Worm (Caenorhabditis elegans) whole organism, L4 larva: ENCODE data around the gene gem-1.
A peak's percentile ranks its signal among the peaks of the same experiment; 100 is the strongest.

Experiments
- F10B5.3 ChIP-seq: sonication (generic microtip); optimal IDR thresholded peaks from 2 replicates; lab custom pipeline; 2016; ENCODE audit warnings: mild to moderate bottlenecking, missing genetic modification characterization, missing compliant biosample characterization
- F37D6.2 ChIP-seq: sonication (generic microtip); optimal IDR thresholded peaks from 2 replicates; lab custom pipeline; 2016; ENCODE audit warnings: mild to moderate bottlenecking, missing genetic modification characterization, missing compliant biosample characterization
- R02D3.7 ChIP-seq: fragments of 150-350 bp; sonication (generic microtip); optimal IDR thresholded peaks from 3 replicates; lab custom pipeline; 2014; ENCODE audit warnings: missing biosample characterization, missing genetic modification characterization
- Y105C5A.15 ChIP-seq: fragments of 200-800 bp; sonication (Bioruptor generic); IDR thresholded peaks from 2 replicates; pipeline ENCODE4 v1.3.6; 2022; ENCODE audit warnings: missing genetic modification characterization, missing compliant biosample characterization
- Y48G9A.11 ChIP-seq: fragments of 200-800 bp; sonication (Bioruptor generic); IDR thresholded peaks from 2 replicates; pipeline ENCODE4 v1.3.6; 2022; ENCODE audit warnings: missing genetic modification reagents, missing genetic modification characterization, missing compliant biosample characterization
- ZK337.2 ChIP-seq: fragments of 200-800 bp; sonication (Bioruptor generic); IDR thresholded peaks from 2 replicates; pipeline ENCODE4 v1.3.6; 2022; ENCODE audit warnings: missing genetic modification reagents, missing genetic modification characterization, missing compliant biosample characterization
- aha-1 ChIP-seq: fragments of 150-350 bp; peaks from one replicate; lab custom pipeline; 2014; ENCODE audit warnings: missing biosample characterization, missing genetic modification characterization
- arid-1 ChIP-seq: fragments of 200-800 bp; sonication (Bioruptor generic); conservative IDR thresholded peaks from 2 replicates; pipeline ENCODE4 v1.3.6; 2022; ENCODE audit warnings: missing genetic modification reagents, missing genetic modification characterization, missing compliant biosample characterization
- ceh-28 ChIP-seq: fragments of 150-350 bp; optimal IDR thresholded peaks from 2 replicates; lab custom pipeline; 2014; ENCODE audit warnings: missing biosample characterization, missing genetic modification reagents, missing genetic modification characterization
- ceh-32 ChIP-seq: sonication (generic microtip); optimal IDR thresholded peaks from 2 replicates; lab custom pipeline; 2016; ENCODE audit warnings: mild to moderate bottlenecking, missing genetic modification characterization, missing compliant biosample characterization; ENCODE audit not compliant: poor library complexity
- ceh-62 ChIP-seq: sonication (generic microtip); optimal IDR thresholded peaks from 2 replicates; lab custom pipeline; 2017; ENCODE audit warnings: missing biosample characterization, missing genetic modification characterization
- ceh-82 ChIP-seq: sonication (generic microtip); optimal IDR thresholded peaks from 2 replicates; lab custom pipeline; 2017; ENCODE audit warnings: missing biosample characterization, missing genetic modification characterization
- daf-16 ChIP-seq, 3 experiments: sonication (generic microtip); optimal IDR thresholded peaks; 2 replicates each; lab custom pipeline; 2016 to 2017; ENCODE audit warnings: missing genetic modification characterization in 3 of 3, missing genetic modification reagents in 3 of 3, mild to moderate bottlenecking in 2 of 3, missing compliant biosample characterization in 2 of 3, missing biosample characterization in 1 of 3, moderate library complexity in 1 of 3
- dmd-6 ChIP-seq: fragments of 200-800 bp; sonication (Bioruptor generic); IDR thresholded peaks from 2 replicates; pipeline ENCODE4 v1.3.6; 2022; ENCODE audit warnings: missing genetic modification reagents, missing genetic modification characterization, missing compliant biosample characterization
- duxl-1 ChIP-seq: sonication (generic microtip); optimal IDR thresholded peaks from 2 replicates; lab custom pipeline; 2016; ENCODE audit warnings: mild to moderate bottlenecking, missing genetic modification characterization, moderate library complexity, missing compliant biosample characterization; ENCODE audit not compliant: poor library complexity
- fkh-10 ChIP-seq: fragments of 150-350 bp; optimal IDR thresholded peaks from 2 replicates; lab custom pipeline; 2014; ENCODE audit warnings: missing biosample characterization, missing genetic modification reagents, missing genetic modification characterization
- fos-1 ChIP-seq: fragments of 150-350 bp; optimal IDR thresholded peaks from 2 replicates; lab custom pipeline; 2014; ENCODE audit warnings: missing biosample characterization, missing genetic modification characterization
- hlh-11 ChIP-seq: fragments of 200-800 bp; sonication (Bioruptor generic); optimal IDR thresholded peaks from 2 replicates; lab custom pipeline; 2018; ENCODE audit warnings: mild to moderate bottlenecking, missing genetic modification characterization, missing compliant biosample characterization
- hlh-30 ChIP-seq: sonication (generic microtip); optimal IDR thresholded peaks from 2 replicates; lab custom pipeline; 2017; ENCODE audit warnings: antibody characterized with exemption, mild to moderate bottlenecking, missing genetic modification characterization, missing compliant biosample characterization; ENCODE audit not compliant: insufficient read depth
- hmg-1.1 ChIP-seq: fragments of 200-800 bp; sonication (Bioruptor generic); IDR thresholded peaks from 2 replicates; pipeline ENCODE4 v1.3.6; 2022; ENCODE audit warnings: missing genetic modification reagents, missing genetic modification characterization, missing compliant biosample characterization
- jun-1 ChIP-seq: fragments of 150-350 bp; optimal IDR thresholded peaks from 2 replicates; lab custom pipeline; 2014; ENCODE audit warnings: missing biosample characterization, missing genetic modification reagents, missing genetic modification characterization
- lin-29 ChIP-seq: fragments of 200-800 bp; sonication (Bioruptor generic); IDR thresholded peaks from 2 replicates; pipeline ENCODE4 v1.3.6; 2022; ENCODE audit warnings: missing genetic modification reagents, missing genetic modification characterization, missing compliant biosample characterization
- lin-38 ChIP-seq: fragments of 200-800 bp; sonication (Bioruptor generic); IDR thresholded peaks from 2 replicates; pipeline ENCODE4 v1.3.6; 2022; ENCODE audit warnings: missing genetic modification reagents, missing genetic modification characterization, missing compliant biosample characterization
- lsy-2 ChIP-seq, 2 experiments: fragments of 150-350 bp in 1 of 2; sonication (generic microtip) in 1 of 2; optimal IDR thresholded peaks; 2 replicates each; lab custom pipeline; 2014 to 2017; ENCODE audit warnings: missing biosample characterization in 2 of 2, missing genetic modification characterization in 2 of 2
- madf-5 ChIP-seq, 2 experiments: fragments of 200-800 bp; sonication (Bioruptor generic); IDR thresholded peaks; 2 replicates each; pipeline ENCODE4 v1.3.6; 2022; ENCODE audit warnings: missing compliant biosample characterization in 2 of 2, missing genetic modification characterization in 2 of 2
- mdl-1 ChIP-seq, 2 experiments: fragments of 150-350 bp in 1 of 2; sonication (generic microtip) in 1 of 2; optimal IDR thresholded peaks; 2 replicates each; lab custom pipeline; 2014 to 2017; ENCODE audit warnings: missing biosample characterization in 2 of 2, missing genetic modification characterization in 2 of 2
- mdt-29 ChIP-seq: fragments of 200-800 bp; sonication (Bioruptor generic); IDR thresholded peaks from 2 replicates; pipeline ENCODE4 v1.3.6; 2022; ENCODE audit warnings: missing genetic modification reagents, missing genetic modification characterization, missing compliant biosample characterization
- mxl-2 ChIP-seq: fragments of 200-800 bp; sonication (Bioruptor generic); conservative IDR thresholded peaks from 2 replicates; pipeline ENCODE4 v1.3.6; 2022; ENCODE audit warnings: missing genetic modification reagents, missing genetic modification characterization, missing compliant biosample characterization
- mxl-3 ChIP-seq: fragments of 200-800 bp; sonication (Bioruptor generic); optimal IDR thresholded peaks from 2 replicates; lab custom pipeline; 2018; ENCODE audit warnings: mild to moderate bottlenecking, missing genetic modification characterization, missing compliant biosample characterization
- nhr-11 ChIP-seq: fragments of 150-350 bp; optimal IDR thresholded peaks from 2 replicates; lab custom pipeline; 2014; ENCODE audit warnings: missing biosample characterization, missing genetic modification characterization
- nhr-25 ChIP-seq: sonication (generic microtip); optimal IDR thresholded peaks from 2 replicates; lab custom pipeline; 2017; ENCODE audit warnings: missing genetic modification characterization, mild to moderate bottlenecking, missing compliant biosample characterization, antibody characterized with exemption, moderate library complexity, borderline replicate concordance; ENCODE audit not compliant: insufficient read depth
- nhr-28 ChIP-seq: fragments of 150-350 bp; optimal IDR thresholded peaks from 2 replicates; lab custom pipeline; 2014; ENCODE audit warnings: missing biosample characterization, missing genetic modification characterization
- nhr-41 ChIP-seq: fragments of 200-800 bp; sonication (Bioruptor generic); IDR thresholded peaks from 2 replicates; pipeline ENCODE4 v1.3.6; 2022; ENCODE audit warnings: missing genetic modification reagents, missing genetic modification characterization, missing compliant biosample characterization
- nhr-42 ChIP-seq: fragments of 200-800 bp; sonication (Bioruptor generic); IDR thresholded peaks from 2 replicates; pipeline ENCODE4 v1.3.6; 2022; ENCODE audit warnings: missing genetic modification characterization, missing compliant biosample characterization
- nhr-48 ChIP-seq: sonication (generic microtip); optimal IDR thresholded peaks from 2 replicates; lab custom pipeline; 2016; ENCODE audit warnings: mild to moderate bottlenecking, missing genetic modification characterization, missing compliant biosample characterization
- nhr-76 ChIP-seq: fragments of 150-350 bp; optimal IDR thresholded peaks from 2 replicates; lab custom pipeline; 2014; ENCODE audit warnings: missing biosample characterization, missing genetic modification characterization
- php-3 ChIP-seq: fragments of 200-800 bp; sonication (Bioruptor generic); IDR thresholded peaks from 2 replicates; pipeline ENCODE4 v1.3.6; 2022; ENCODE audit warnings: missing genetic modification reagents, missing genetic modification characterization, missing compliant biosample characterization
- pqm-1 ChIP-seq: sonication (generic microtip); optimal IDR thresholded peaks from 2 replicates; lab custom pipeline; 2017; ENCODE audit warnings: missing biosample characterization, missing genetic modification characterization
- rbr-2 ChIP-seq: sonication (generic microtip); optimal IDR thresholded peaks from 2 replicates; lab custom pipeline; 2016; ENCODE audit warnings: missing genotype, missing genetic modification characterization, missing compliant biosample characterization
- set-16 ChIP-seq: fragments of 200-800 bp; sonication (Bioruptor generic); IDR thresholded peaks from 2 replicates; pipeline ENCODE4 v1.3.6; 2022; ENCODE audit warnings: missing genetic modification reagents, missing genetic modification characterization, missing compliant biosample characterization
- skn-1 ChIP-seq: fragments of 150-350 bp; optimal IDR thresholded peaks from 2 replicates; lab custom pipeline; 2014; ENCODE audit warnings: missing biosample characterization, missing genetic modification characterization
- snpc-1.2 ChIP-seq: fragments of 200-800 bp; sonication (Bioruptor generic); IDR thresholded peaks from 2 replicates; pipeline ENCODE4 v1.3.6; 2022; ENCODE audit warnings: missing genetic modification reagents, missing genetic modification characterization, missing compliant biosample characterization
- snpc-4 ChIP-seq: fragments of 150-350 bp; optimal IDR thresholded peaks from 2 replicates; lab custom pipeline; 2014; ENCODE audit warnings: missing biosample characterization, missing genetic modification characterization
- tra-1 ChIP-seq: fragments of 200-800 bp; sonication (Bioruptor generic); IDR thresholded peaks from 2 replicates; pipeline ENCODE4 v1.3.6; 2022; ENCODE audit warnings: missing genetic modification reagents, missing genetic modification characterization, missing compliant biosample characterization
- unc-130 ChIP-seq: sonication (generic microtip); optimal IDR thresholded peaks from 2 replicates; lab custom pipeline; 2016; ENCODE audit warnings: missing genetic modification reagents, missing genetic modification characterization, missing compliant biosample characterization
- unc-39 ChIP-seq: sonication (generic microtip); optimal IDR thresholded peaks from 2 replicates; lab custom pipeline; 2017; ENCODE audit warnings: missing biosample characterization, missing genetic modification characterization
- vab-7 ChIP-seq: fragments of 200-800 bp; sonication (Bioruptor generic); IDR thresholded peaks from 2 replicates; pipeline ENCODE4 v1.3.6; 2022; ENCODE audit warnings: missing genetic modification reagents, missing genetic modification characterization, missing compliant biosample characterization
- zfp-2 ChIP-seq: sonication (generic microtip); optimal IDR thresholded peaks from 2 replicates; lab custom pipeline; 2016; ENCODE audit warnings: mild to moderate bottlenecking, missing genetic modification characterization, missing compliant biosample characterization
- zfp-3 ChIP-seq: fragments of 200-800 bp; sonication (Bioruptor generic); conservative IDR thresholded peaks from 2 replicates; pipeline ENCODE4 v1.3.6; 2022; ENCODE audit warnings: missing genetic modification reagents, missing genetic modification characterization, missing compliant biosample characterization
- zip-11 ChIP-seq: fragments of 200-800 bp; sonication (Bioruptor generic); IDR thresholded peaks from 2 replicates; pipeline ENCODE4 v1.3.6; 2022; ENCODE audit warnings: missing genetic modification characterization, missing compliant biosample characterization
- zip-2 ChIP-seq: fragments of 150-350 bp; optimal IDR thresholded peaks from 2 replicates; lab custom pipeline; 2014; ENCODE audit warnings: missing biosample characterization, missing genetic modification characterization
- ztf-7 ChIP-seq: fragments of 150-350 bp; optimal IDR thresholded peaks from 2 replicates; lab custom pipeline; 2014; ENCODE audit warnings: missing biosample characterization, missing genetic modification characterization

The gem-1 gene

DNA sequence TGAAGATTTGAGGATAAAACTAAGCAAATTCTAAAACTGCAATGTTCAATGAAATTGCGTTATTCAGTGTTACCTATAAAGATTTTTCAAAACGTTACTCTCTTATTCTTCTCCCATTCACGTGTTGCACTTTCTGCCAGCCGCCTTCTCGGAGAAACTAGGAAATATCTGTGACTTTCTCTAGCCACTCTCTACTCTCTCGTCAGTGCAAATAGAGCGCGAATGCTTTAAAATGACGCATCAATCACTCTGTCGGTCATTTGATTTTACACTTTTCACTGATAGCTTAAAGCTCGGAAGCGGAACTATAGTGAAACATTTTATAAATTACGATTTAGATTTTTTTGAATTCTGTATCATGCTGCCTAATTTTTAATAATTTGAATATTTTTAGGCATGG, 47.9 kb downstream of the gem-1 start (continued):
- TF ChIP-seq F37D6.2 (tag; lab: Kevin White, UChicago) (no peak), ceh-32 (tag; lab: Kevin White, UChicago) (no peak), unc-130 (GFP tag; lab: Kevin White, UChicago) (no peak), set-16 (GFP tag; lab: Robert Waterston, UW) (no peak), tra-1 (GFP tag; lab: Robert Waterston, UW) (peak; percentile 29; the same call in 1 of the 2 replicates), nhr-25 (tag; lab: Kevin White, UChicago) (no peak), hlh-11 (tag; lab: Kevin White, UChicago) (peak; percentile 92), madf-5 (GFP tag; IDR thresholded peaks at IDR 0.05; lab: Robert Waterston, UW) (no peak), ztf-7 (peak; percentile 34), vab-7 (GFP tag; lab: Robert Waterston, UW) (no peak), zfp-3 (no peak), nhr-11 (tag; lab: Kevin White, UChicago) (peak; percentile 87), pqm-1 (tag; lab: Kevin White, UChicago) (peak; percentile 11), aha-1 (tag; lab: Kevin White, UChicago) (peak; percentile 49), nhr-41 (GFP tag; lab: Robert Waterston, UW) (no peak), daf-16 (GFP tag; optimal IDR thresholded peaks at IDR 0.05; lab: Kevin White, UChicago) (no peak), daf-16 (tag; optimal IDR thresholded peaks at IDR 0.05; lab: Kevin White, UChicago) (peak; percentile 30), F10B5.3 (tag; lab: Kevin White, UChicago) (no peak), php-3 (GFP tag; lab: Robert Waterston, UW) (peak; percentile 73), hmg-1.1 (peak; percentile 39; the same call in 1 of the 2 replicates), snpc-4 (tag; lab: Kevin White, UChicago) (no peak), Y105C5A.15 (GFP tag; lab: Robert Waterston, UW) (no peak), dmd-6 (GFP tag; lab: Robert Waterston, UW) (peak; percentile 86), ceh-82 (tag; lab: Kevin White, UChicago) (no peak), ceh-28 (tag; lab: Kevin White, UChicago) (no peak), nhr-42 (no peak), ZK337.2 (GFP tag; lab: Robert Waterston, UW) (no peak), mxl-2 (GFP tag; lab: Robert Waterston, UW) (peak; percentile 85), mdl-1 (tag; optimal IDR thresholded peaks at IDR 0.05; lab: Kevin White, UChicago) (peak; percentile 43 to 89), duxl-1 (tag; lab: Kevin White, UChicago) (no peak), jun-1 (tag; lab: Kevin White, UChicago) (no peak), fkh-10 (GFP tag; lab: Kevin White, UChicago) (no peak), mdt-29 (GFP tag; lab: Robert Waterston, UW) (no peak), rbr-2 (peak; percentile 35), snpc-1.2 (no peak), hlh-30 (tag; lab: Kevin White, UChicago) (peak; percentile 96), nhr-28 (tag; lab: Kevin White, UChicago) (peak; percentile 92), zip-11 (GFP tag; lab: Robert Waterston, UW) (no peak), arid-1 (GFP tag; lab: Robert Waterston, UW) (no peak), zfp-2 (no peak), zip-2 (tag; lab: Kevin White, UChicago) (no peak), lsy-2 (tag; optimal IDR thresholded peaks at IDR 0.05; lab: Kevin White, UChicago) (peak in 1 of 2 experiments; percentile 74), nhr-48 (tag; lab: Kevin White, UChicago) (peak; percentile 60), Y48G9A.11 (GFP tag; lab: Robert Waterston, UW) (no peak), skn-1 (tag; lab: Kevin White, UChicago) (no peak), nhr-76 (no peak), fos-1 (tag; lab: Kevin White, UChicago) (no peak), lin-29 (GFP tag; lab: Robert Waterston, UW) (no peak), unc-39 (tag; lab: Kevin White, UChicago) (no peak), mxl-3 (GFP tag; lab: Kevin White, UChicago) (peak; percentile 69), R02D3.7 (tag; lab: Kevin White, UChicago) (no peak), ceh-62 (tag; lab: Kevin White, UChicago) (no peak), lin-38 (GFP tag; lab: Robert Waterston, UW) (peak; percentile 81)
